Worm (Caenorhabditis elegans): ENCODE results near the gene lrpc-1.

The lrpc-1 gene

DNA sequence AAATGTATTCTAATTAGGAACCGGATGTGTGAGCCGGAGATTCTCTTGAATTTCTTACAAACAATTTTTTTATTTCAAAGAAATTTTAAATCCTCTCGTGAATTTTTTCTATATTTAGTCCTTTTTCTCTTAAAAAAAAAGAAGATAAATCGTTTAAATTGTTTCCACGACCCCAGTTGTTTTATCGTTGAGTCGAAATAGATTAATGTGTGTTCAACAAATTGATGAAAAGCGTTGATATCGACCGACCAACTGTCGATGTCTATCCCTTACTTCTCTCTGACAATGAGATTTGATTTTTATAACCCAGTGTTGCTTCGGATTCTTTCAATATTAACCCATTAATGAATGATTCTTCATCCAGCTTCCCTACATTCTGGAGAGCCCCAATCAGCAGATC lies 6.8 kb downstream of the lrpc-1 start, which contains the start of gene CD4.1:
Gene CD4.1, plus strand, starts transcription at position 301 of the 400 bp plus-strand sequence.
- TF ChIP-seq ttx-3 (tag; optimal IDR thresholded peaks at IDR 0.05) (no peak), nfya-1 (tag; optimal IDR thresholded peaks at IDR 0.05) (no peak), rnt-1 (tag; optimal IDR thresholded peaks at IDR 0.05) (no peak), pha-2 (tag; optimal IDR thresholded peaks at IDR 0.05) (no peak), T23F11.4 (GFP tag; optimal IDR thresholded peaks at IDR 0.05) (no peak), K02D7.2 (tag; optimal IDR thresholded peaks at IDR 0.05) (no peak)

DNA sequence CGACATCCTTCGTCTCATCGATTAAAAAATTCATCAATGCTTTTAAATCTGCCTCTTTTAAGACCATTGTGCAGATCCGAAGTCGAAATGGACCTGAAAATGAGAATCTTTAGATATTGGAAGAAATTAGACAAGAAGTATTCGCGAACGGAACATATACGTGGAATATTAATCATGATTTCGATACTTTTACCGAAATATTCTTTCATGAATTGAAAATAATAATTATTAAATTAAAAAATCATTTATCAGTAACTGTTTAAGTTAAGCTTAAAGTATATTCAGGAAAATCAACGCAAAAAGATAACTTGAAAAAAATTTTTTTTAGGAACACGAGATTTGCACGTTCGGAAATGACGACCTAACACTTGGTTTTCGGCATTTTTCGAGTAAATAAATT lies 11.7 kb downstream of the lrpc-1 start, which contains the start of gene CD4.8:
Gene CD4.8, minus strand, starts transcription at position 101 of the 400 bp plus-strand sequence.
- TF ChIP-seq pax-1 (tag; optimal IDR thresholded peaks at IDR 0.05) (no peak), pat-9 (tag; optimal IDR thresholded peaks at IDR 0.05) (no peak), sox-2 (GFP tag; IDR thresholded peaks at IDR 0.05) (no peak), tbx-2 (tag; optimal IDR thresholded peaks at IDR 0.05) (no peak), K09A11.1 (tag; optimal IDR thresholded peaks at IDR 0.05; ENCODE audit: insufficient read depth) (no peak), sdc-2 (tag; optimal IDR thresholded peaks at IDR 0.05) (no peak), hlh-30 (tag; optimal IDR thresholded peaks at IDR 0.05; ENCODE audit: insufficient read depth) (no peak), ceh-30 (tag; optimal IDR thresholded peaks at IDR 0.05) (no peak), pqm-1 (tag; optimal IDR thresholded peaks at IDR 0.05) (no peak), che-1 (tag; optimal IDR thresholded peaks at IDR 0.05) (no peak), fkh-6 (tag; optimal IDR thresholded peaks at IDR 0.05) (no peak), lin-11 (tag; optimal IDR thresholded peaks at IDR 0.05) (no peak), hlh-8 (tag; optimal IDR thresholded peaks at IDR 0.05) (no peak), C38D4.7 (GFP tag; optimal IDR thresholded peaks at IDR 0.05) (no peak), madf-2 (tag; optimal IDR thresholded peaks at IDR 0.05) (no peak), unc-86 (tag; optimal IDR thresholded peaks at IDR 0.05) (no peak), ahr-1 (tag; optimal IDR thresholded peaks at IDR 0.05) (no peak), syd-9 (tag; optimal IDR thresholded peaks at IDR 0.05) (no peak), elt-2 (tag; optimal IDR thresholded peaks at IDR 0.05) (no peak)

DNA sequence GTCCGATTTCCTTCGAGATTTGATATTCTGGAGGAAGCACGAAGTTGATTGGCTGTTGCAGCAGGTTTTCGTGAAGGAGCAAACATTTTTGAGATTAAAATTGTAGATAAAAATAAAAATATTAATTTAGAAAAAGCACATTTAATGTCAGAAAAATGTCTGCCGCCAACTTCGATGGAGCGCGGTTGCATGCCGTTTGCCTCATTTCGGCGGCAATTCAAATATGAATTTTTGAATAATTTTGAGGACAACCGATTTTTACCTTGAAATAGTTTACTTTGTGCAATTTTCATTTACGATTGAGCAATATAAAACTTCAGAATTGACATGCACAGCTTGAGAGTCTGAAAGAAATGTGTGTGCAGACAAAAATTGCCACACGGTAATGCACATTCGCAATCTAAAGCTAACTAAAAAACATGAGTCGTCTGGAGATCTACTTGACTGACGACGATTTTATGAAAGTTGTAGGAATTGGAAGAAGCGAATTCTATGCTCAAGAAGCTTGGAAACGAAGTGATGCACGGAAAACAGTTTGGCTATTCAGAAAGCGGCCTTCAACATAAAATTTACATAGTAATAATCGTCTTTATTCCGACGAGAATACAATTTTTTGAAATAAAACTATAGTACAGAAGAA lies 16.5 kb downstream of the lrpc-1 start, which contains the start of gene zhit-1:
Gene zhit-1, minus strand, starts transcription at position 161 of the 640 bp plus-strand sequence.
- TF ChIP-seq fkh-6 (tag; optimal IDR thresholded peaks at IDR 0.05) (no peak), dve-1 (tag; optimal IDR thresholded peaks at IDR 0.05) (no peak), elt-4 (tag; optimal IDR thresholded peaks at IDR 0.05) (no peak), elt-2 (tag; optimal IDR thresholded peaks at IDR 0.05) (no peak), tbx-2 (tag; optimal IDR thresholded peaks at IDR 0.05) (no peak), C38D4.7 (GFP tag; optimal IDR thresholded peaks at IDR 0.05) (no peak), ceh-22 (tag; optimal IDR thresholded peaks at IDR 0.05) (no peak), zip-5 (tag; optimal IDR thresholded peaks at IDR 0.05) (no peak), pha-2 (tag; optimal IDR thresholded peaks at IDR 0.05) (no peak), pat-9 (tag; optimal IDR thresholded peaks at IDR 0.05) (no peak), ceh-2 (tag; optimal IDR thresholded peaks at IDR 0.05) (no peak), pqm-1 (tag; optimal IDR thresholded peaks at IDR 0.05) (no peak), che-1 (tag; optimal IDR thresholded peaks at IDR 0.05) (no peak)

DNA sequence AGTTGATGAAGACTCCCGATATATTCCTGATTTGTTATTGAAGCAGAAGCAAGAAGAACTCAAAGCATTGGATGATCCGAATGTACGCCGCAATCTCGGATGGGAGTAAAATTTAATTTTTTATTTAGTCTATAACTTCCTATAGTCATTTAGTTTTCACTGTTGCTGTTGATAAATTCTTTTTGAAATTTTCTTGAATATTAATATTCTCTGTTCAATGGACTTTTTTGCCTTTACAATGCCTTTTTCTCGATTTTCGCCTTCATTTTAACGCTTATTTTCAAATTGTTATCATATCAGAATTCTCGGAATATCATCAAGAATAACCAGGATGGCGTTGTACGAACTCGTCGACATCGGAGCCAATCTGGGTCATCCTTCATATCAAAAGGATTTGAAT lies 18.7 kb downstream of the lrpc-1 start, which contains the start of gene crn-2:
Gene crn-2, plus strand, starts transcription at position 301 of the 400 bp plus-strand sequence.
- TF ChIP-seq elt-2 (tag; optimal IDR thresholded peaks at IDR 0.05) (no peak), unc-86 (tag; optimal IDR thresholded peaks at IDR 0.05) (no peak), lin-11 (tag; optimal IDR thresholded peaks at IDR 0.05) (no peak), pha-2 (tag; optimal IDR thresholded peaks at IDR 0.05) (no peak), rnt-1 (tag; optimal IDR thresholded peaks at IDR 0.05) (no peak), fkh-10 (GFP tag; optimal IDR thresholded peaks at IDR 0.05) (no peak), C38D4.7 (GFP tag; optimal IDR thresholded peaks at IDR 0.05) (no peak), ets-4 (tag; optimal IDR thresholded peaks at IDR 0.05) (no peak), gmeb-2 (tag; optimal IDR thresholded peaks at IDR 0.05) (no peak), pros-1 (tag; optimal IDR thresholded peaks at IDR 0.05) (no peak), C08G9.2 (tag; optimal IDR thresholded peaks at IDR 0.05) (no peak), Y22D7AL.16 (tag; optimal IDR thresholded peaks at IDR 0.05) (no peak), eyg-1 (tag; optimal IDR thresholded peaks at IDR 0.05) (no peak)
